Worm (Caenorhabditis elegans) whole organism, L4 larva: ENCODE data around the gene ZK1073.2.
A peak's percentile ranks its signal among the peaks of the same experiment; 100 is the strongest.

Experiments
- D1046.2 ChIP-seq: fragments of 200-800 bp; sonication (Bioruptor generic); IDR thresholded peaks from 2 replicates; pipeline ENCODE4 v1.3.6; 2022; ENCODE audit warnings: missing genetic modification characterization, missing compliant biosample characterization
- F44E2.7 ChIP-seq: fragments of 200-800 bp; sonication (Bioruptor generic); IDR thresholded peaks from 2 replicates; pipeline ENCODE4 v2.1.2; 2022; ENCODE audit warnings: missing genetic modification characterization, missing compliant biosample characterization
- T26A8.4 ChIP-seq: fragments of 200-800 bp; sonication (Bioruptor generic); IDR thresholded peaks from 2 replicates; pipeline ENCODE4 v1.3.6; 2022; ENCODE audit warnings: missing genetic modification characterization, missing compliant biosample characterization
- Y75B8A.6 ChIP-seq: fragments of 200-800 bp; sonication (Bioruptor generic); IDR thresholded peaks from 2 replicates; pipeline ENCODE4 v1.3.6; 2022; ENCODE audit warnings: missing genetic modification reagents, missing genetic modification characterization, missing compliant biosample characterization
- ZK337.2 ChIP-seq: fragments of 200-800 bp; sonication (Bioruptor generic); IDR thresholded peaks from 2 replicates; pipeline ENCODE4 v1.3.6; 2022; ENCODE audit warnings: missing genetic modification reagents, missing genetic modification characterization, missing compliant biosample characterization
- aha-1 ChIP-seq: fragments of 150-350 bp; peaks from one replicate; lab custom pipeline; 2014; ENCODE audit warnings: missing biosample characterization, missing genetic modification characterization
- ama-1 ChIP-seq: fragments of 150-350 bp; optimal IDR thresholded peaks from 2 replicates; lab custom pipeline; 2014; ENCODE audit warnings: inconsistent platforms, mixed read lengths
- ces-1 ChIP-seq: fragments of 150-350 bp; sonication (generic microtip); optimal IDR thresholded peaks from 4 replicates; lab custom pipeline; 2014; ENCODE audit warnings: missing biosample characterization, missing genetic modification reagents, missing genetic modification characterization
- cey-2 ChIP-seq: sonication (generic microtip); optimal IDR thresholded peaks from 3 replicates; lab custom pipeline; 2017; ENCODE audit warnings: missing genetic modification characterization, mild to moderate bottlenecking, missing compliant biosample characterization, antibody characterized with exemption, borderline replicate concordance; ENCODE audit not compliant: insufficient read depth
- dmd-6 ChIP-seq: fragments of 200-800 bp; sonication (Bioruptor generic); IDR thresholded peaks from 2 replicates; pipeline ENCODE4 v1.3.6; 2022; ENCODE audit warnings: missing genetic modification reagents, missing genetic modification characterization, missing compliant biosample characterization
- dmd-8 ChIP-seq: fragments of 200-800 bp; sonication (Bioruptor generic); IDR thresholded peaks from 2 replicates; pipeline ENCODE4 v1.3.6; 2022; ENCODE audit warnings: missing genetic modification characterization, missing compliant biosample characterization
- dmd-9 ChIP-seq: fragments of 200-800 bp; sonication (Bioruptor generic); IDR thresholded peaks from 2 replicates; pipeline ENCODE4 v1.3.6; 2022; ENCODE audit warnings: missing genetic modification reagents, missing genetic modification characterization, missing compliant biosample characterization
- egl-43 ChIP-seq: fragments of 200-800 bp; sonication (Bioruptor generic); IDR thresholded peaks from 2 replicates; pipeline ENCODE4 v1.3.6; 2022; ENCODE audit warnings: missing genetic modification reagents, missing genetic modification characterization, missing compliant biosample characterization
- fkh-10 ChIP-seq: fragments of 150-350 bp; optimal IDR thresholded peaks from 2 replicates; lab custom pipeline; 2014; ENCODE audit warnings: missing biosample characterization, missing genetic modification reagents, missing genetic modification characterization
- hif-1 ChIP-seq, 2 experiments: sonication (generic microtip); optimal IDR thresholded peaks; 2 replicates each; lab custom pipeline; 2016 to 2017; ENCODE audit warnings: missing compliant biosample characterization in 2 of 2, missing genetic modification characterization in 2 of 2, missing genetic modification reagents in 2 of 2, missing genotype in 2 of 2, mild to moderate bottlenecking in 1 of 2
- hlh-11 ChIP-seq: fragments of 200-800 bp; sonication (Bioruptor generic); optimal IDR thresholded peaks from 2 replicates; lab custom pipeline; 2018; ENCODE audit warnings: mild to moderate bottlenecking, missing genetic modification characterization, missing compliant biosample characterization
- lin-15B ChIP-seq: fragments of 150-350 bp; sonication (generic microtip); optimal IDR thresholded peaks from 3 replicates; lab custom pipeline; 2014; ENCODE audit warnings: missing biosample characterization, missing genetic modification characterization
- madf-9 ChIP-seq: fragments of 200-800 bp; sonication (Bioruptor generic); conservative IDR thresholded peaks from 2 replicates; pipeline ENCODE4 v1.3.6; 2022; ENCODE audit warnings: missing genetic modification reagents, missing genetic modification characterization, missing compliant biosample characterization
- mes-2 ChIP-seq: sonication (generic microtip); optimal IDR thresholded peaks from 2 replicates; lab custom pipeline; 2016; ENCODE audit warnings: missing genotype, mild to moderate bottlenecking, missing genetic modification characterization, missing compliant biosample characterization; ENCODE audit not compliant: poor library complexity, severe bottlenecking
- nhr-10 ChIP-seq: fragments of 150-350 bp; optimal IDR thresholded peaks from 2 replicates; lab custom pipeline; 2014; ENCODE audit warnings: missing biosample characterization, missing genetic modification characterization
- nhr-102 ChIP-seq: sonication (generic microtip); optimal IDR thresholded peaks from 2 replicates; lab custom pipeline; 2016; ENCODE audit warnings: mild to moderate bottlenecking, missing genetic modification characterization, moderate library complexity, missing compliant biosample characterization
- nhr-28 ChIP-seq: fragments of 150-350 bp; optimal IDR thresholded peaks from 2 replicates; lab custom pipeline; 2014; ENCODE audit warnings: missing biosample characterization, missing genetic modification characterization
- saeg-2 ChIP-seq: fragments of 200-800 bp; sonication (Bioruptor generic); IDR thresholded peaks from 2 replicates; pipeline ENCODE4 v1.3.6; 2022; ENCODE audit warnings: missing genetic modification reagents, missing genetic modification characterization, missing compliant biosample characterization
- sdz-12 ChIP-seq: fragments of 200-800 bp; sonication (Bioruptor generic); optimal IDR thresholded peaks from 2 replicates; lab custom pipeline; 2018; ENCODE audit warnings: mild to moderate bottlenecking, missing genetic modification characterization, missing compliant biosample characterization
- set-16 ChIP-seq: fragments of 200-800 bp; sonication (Bioruptor generic); IDR thresholded peaks from 2 replicates; pipeline ENCODE4 v1.3.6; 2022; ENCODE audit warnings: missing genetic modification reagents, missing genetic modification characterization, missing compliant biosample characterization
- skn-1 ChIP-seq: fragments of 150-350 bp; optimal IDR thresholded peaks from 2 replicates; lab custom pipeline; 2014; ENCODE audit warnings: missing biosample characterization, missing genetic modification characterization
- tra-1 ChIP-seq: fragments of 200-800 bp; sonication (Bioruptor generic); IDR thresholded peaks from 2 replicates; pipeline ENCODE4 v1.3.6; 2022; ENCODE audit warnings: missing genetic modification reagents, missing genetic modification characterization, missing compliant biosample characterization
- unc-62 ChIP-seq, 3 experiments: fragments of 150-350 bp in 1 of 3; sonication (generic microtip); optimal IDR thresholded peaks in 2 of 3; peaks in 1 of 3; 1 replicate in 1 of 3; 2 replicates in 2 of 3; lab custom pipeline; 2014 to 2017; ENCODE audit warnings: missing biosample characterization in 3 of 3, missing genetic modification characterization in 3 of 3, missing genetic modification reagents in 3 of 3, missing genotype in 1 of 3
- zfp-2 ChIP-seq: sonication (generic microtip); optimal IDR thresholded peaks from 2 replicates; lab custom pipeline; 2016; ENCODE audit warnings: mild to moderate bottlenecking, missing genetic modification characterization, missing compliant biosample characterization
- zip-11 ChIP-seq: fragments of 200-800 bp; sonication (Bioruptor generic); IDR thresholded peaks from 2 replicates; pipeline ENCODE4 v1.3.6; 2022; ENCODE audit warnings: missing genetic modification characterization, missing compliant biosample characterization
- ztf-7 ChIP-seq: fragments of 150-350 bp; optimal IDR thresholded peaks from 2 replicates; lab custom pipeline; 2014; ENCODE audit warnings: missing biosample characterization, missing genetic modification characterization

ZK1073.2 gene

DNA sequence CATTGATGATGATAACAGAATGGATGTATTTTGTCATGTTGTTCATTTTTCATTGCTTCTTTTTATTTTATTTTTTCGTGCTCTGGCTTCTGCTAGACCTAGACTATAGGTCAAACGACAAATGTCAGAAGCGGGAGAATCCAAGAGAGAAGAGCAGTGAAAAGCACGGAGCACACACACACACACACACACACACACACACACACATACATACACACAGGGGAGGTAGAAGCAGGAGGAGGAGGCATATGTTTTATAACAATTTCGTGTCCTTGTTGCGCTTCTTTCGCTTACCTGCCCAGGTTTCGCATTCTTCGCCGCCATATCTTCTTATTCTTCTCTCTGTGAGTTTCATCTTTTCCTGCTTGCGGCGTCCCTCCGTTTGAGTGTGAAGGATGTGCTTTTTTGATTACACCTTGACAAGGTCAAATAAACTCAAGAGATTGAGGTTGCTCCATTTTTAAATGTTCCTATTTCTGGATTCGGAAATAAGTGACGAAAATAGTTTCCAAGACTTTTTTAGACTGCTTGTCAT lies 5.3 kb upstream of the ZK1073.2 start (continued):
- TF ChIP-seq ama-1 (lab: Kevin White, UChicago) (no peak), skn-1 (tag; lab: Kevin White, UChicago) (no peak), dmd-6 (GFP tag; lab: Robert Waterston, UW) (0 out of 2 replicates have a peak, but pooled peaks have one; percentile 12), nhr-28 (tag; lab: Kevin White, UChicago) (peak; percentile 24), zip-11 (no peak), ztf-7 (tag; lab: Kevin White, UChicago) (no peak), zfp-2 (tag; lab: Kevin White, UChicago) (no peak), nhr-10 (no peak), cey-2 (tag; lab: Kevin White, UChicago) (no peak), tra-1 (GFP tag; lab: Robert Waterston, UW) (no peak), hlh-11 (tag; lab: Kevin White, UChicago) (peak; percentile 39), nhr-102 (tag; lab: Kevin White, UChicago) (no peak), dmd-9 (GFP tag; lab: Robert Waterston, UW) (no peak), madf-9 (no peak), mes-2 (tag; lab: Kevin White, UChicago) (no peak), hif-1 (tag; optimal IDR thresholded peaks at IDR 0.05; lab: Kevin White, UChicago) (peak in 1 of 2 experiments; percentile 11)

DNA sequence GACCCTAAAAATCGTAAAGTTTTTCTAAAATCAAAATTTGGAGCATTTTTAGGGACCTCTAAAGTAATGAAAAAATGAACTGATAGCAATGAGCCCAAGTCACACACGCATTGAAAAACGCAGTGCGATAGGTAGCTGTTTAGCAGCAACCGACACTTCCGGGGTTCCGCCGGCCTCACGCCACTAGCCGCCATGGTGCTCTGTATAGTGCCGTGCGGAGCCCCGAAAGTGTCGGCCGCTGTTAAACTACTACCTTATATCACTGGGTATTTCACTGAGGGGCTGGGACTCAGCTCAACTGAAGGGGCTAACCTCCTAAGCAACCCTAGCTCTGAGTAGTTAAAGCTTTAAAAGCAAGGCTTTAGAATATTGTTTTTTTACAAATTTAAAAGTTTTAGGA lies 4.2 kb upstream of the ZK1073.2 start:
- TF ChIP-seq madf-9 (no peak), nhr-102 (tag; lab: Kevin White, UChicago) (no peak), egl-43 (GFP tag; lab: Robert Waterston, UW) (0 out of 2 replicates have a peak, but pooled peaks have one; percentile 27)

DNA sequence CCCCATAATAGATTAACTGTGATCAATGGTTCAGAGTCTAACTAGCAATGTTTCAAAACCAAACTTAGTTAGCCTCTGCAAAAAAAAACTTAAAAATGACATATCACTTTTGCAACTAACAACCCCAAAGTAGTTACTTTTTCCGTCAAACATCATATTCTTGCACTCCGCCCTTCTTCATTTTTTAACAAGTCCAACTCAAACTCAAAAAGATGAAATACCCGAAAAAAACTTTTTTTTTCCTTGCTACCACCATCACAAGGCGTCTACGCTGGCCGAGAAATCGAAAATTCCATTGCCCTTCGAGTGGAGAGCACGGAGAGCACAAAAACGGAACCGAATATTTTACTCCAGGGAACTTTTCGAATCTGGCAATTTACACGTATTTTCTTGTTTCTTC lies 2.4 kb downstream of the ZK1073.2 start:
- TF ChIP-seq Y75B8A.6 (GFP tag; lab: Robert Waterston, UW) = no peak
- peak in 1 of 2 experiments; percentile 96 for TF ChIP-seq unc-62 (GFP tag; optimal IDR thresholded peaks at IDR 0.05 in 1 of 2; lab: Kevin White, UChicago)
- no peak for TF ChIP-seq unc-62 (tag; optimal IDR thresholded peaks at IDR 0.05; lab: Kevin White, UChicago)
- TF ChIP-seq hlh-11 (tag; lab: Kevin White, UChicago) = no peak
- TF ChIP-seq, all 104 proteins: peak for 1

DNA sequence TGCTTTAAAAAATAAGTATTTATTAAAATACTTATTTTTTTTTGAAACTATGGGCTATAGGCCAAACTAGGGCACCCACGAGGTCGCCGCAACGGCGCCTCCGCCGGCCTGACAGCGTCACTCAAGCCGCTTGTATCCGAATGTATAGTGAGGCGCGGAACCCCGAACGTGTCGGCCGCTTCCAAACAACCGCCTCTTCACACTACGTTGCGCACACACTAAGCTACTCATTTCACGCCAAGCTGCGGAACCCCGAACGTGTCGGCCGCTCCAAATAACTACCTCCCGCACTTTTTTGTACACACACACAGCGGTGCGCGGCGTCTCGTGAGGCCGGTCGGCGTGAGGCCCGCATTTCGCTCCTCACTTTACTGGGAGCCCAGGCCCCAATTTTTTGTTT lies 9.4 kb downstream of the ZK1073.2 start:
- TF ChIP-seq dmd-8 (GFP tag; lab: Robert Waterston, UW) (0 out of 2 replicates have a peak, but pooled peaks have one; percentile 49), saeg-2 (GFP tag; lab: Robert Waterston, UW) (0 out of 2 replicates have a peak, but pooled peaks have one; percentile 29), D1046.2 (0 out of 2 replicates have a peak, but pooled peaks have one; percentile 44), F44E2.7 (no peak), set-16 (GFP tag; lab: Robert Waterston, UW) (peak; percentile 73), madf-9 (no peak)

DNA sequence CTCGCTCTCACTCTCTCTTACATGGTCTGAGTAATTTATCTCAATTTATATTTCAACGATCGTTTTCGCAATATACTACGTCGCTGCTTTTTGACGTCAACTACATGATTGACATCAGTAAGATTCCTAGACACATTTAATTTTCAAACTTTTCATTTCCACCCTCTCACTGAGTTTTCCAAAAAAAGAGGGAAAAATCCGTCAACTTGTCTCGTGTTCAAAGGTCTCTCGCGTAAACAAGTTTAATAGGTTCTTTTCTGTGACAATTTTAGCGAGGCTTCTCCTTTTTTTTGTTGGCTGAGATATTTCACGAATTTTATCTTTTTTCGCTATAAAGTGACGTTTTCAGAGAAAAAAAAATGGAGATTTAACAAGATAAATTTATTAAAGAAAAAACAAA lies 10.5 kb downstream of the ZK1073.2 start:
- TF ChIP-seq fkh-10 (peak; percentile 66), madf-9 (no peak), ZK337.2 (GFP tag; lab: Robert Waterston, UW) (no peak), lin-15B (tag; lab: Kevin White, UChicago) (no peak), T26A8.4 (GFP tag; lab: Robert Waterston, UW) (no peak), aha-1 (peak; percentile 21), nhr-102 (tag; lab: Kevin White, UChicago) (no peak), dmd-6 (GFP tag; lab: Robert Waterston, UW) (no peak)

DNA sequence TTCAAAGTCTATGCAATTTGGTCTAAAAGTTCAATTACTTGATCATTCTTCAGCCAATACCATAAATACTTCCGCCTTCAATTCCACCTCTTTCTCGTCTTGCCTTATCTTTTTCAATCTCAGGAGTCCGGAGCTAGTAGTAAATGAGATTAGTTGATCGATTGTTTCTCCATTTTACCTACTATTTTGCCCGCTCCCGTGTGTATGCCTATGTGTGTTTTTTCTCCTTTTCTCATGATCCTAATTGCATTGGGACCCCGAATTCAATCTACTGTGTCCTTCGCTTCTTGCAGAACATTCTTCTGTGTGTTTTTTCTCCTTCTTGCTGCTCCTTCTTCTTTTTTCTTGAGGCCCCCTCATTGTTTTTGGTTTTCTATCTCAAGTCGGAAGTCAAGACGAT lies 12.8 kb downstream of the ZK1073.2 start:
- TF ChIP-seq sdz-12 (GFP tag; lab: Kevin White, UChicago) (no peak), ces-1 (GFP tag; lab: Kevin White, UChicago) (peak; percentile 74)
